Fruit fly (Drosophila melanogaster): Measurements from ENCODE around the gene CG3164.

CG3164 gene

dm6 chr2L:109098-109799 is 21.3 kb downstream of the CG3164 start (continued):
- TF ChIP-seq Trl (optimal IDR thresholded peaks at IDR 0.05) (peak; percentile 9 to 56), Trl (GFP tag; optimal IDR thresholded peaks at IDR 0.05) (no peak), Fer1 (GFP tag; optimal IDR thresholded peaks at IDR 0.05) (peak; percentile 32), Drgx (GFP tag; IDR thresholded peaks at IDR 0.05) (0 out of 2 replicates have a peak, but pooled peaks have one; percentile 10), lab (GFP tag; optimal IDR thresholded peaks at IDR 0.05) (peak; percentile 41), dm (GFP tag; optimal IDR thresholded peaks at IDR 0.05) (peak; percentile 87), CG15514 (GFP tag; optimal IDR thresholded peaks at IDR 0.05) (peak; percentile 82), crp (GFP tag; optimal IDR thresholded peaks at IDR 0.05) (peak in 1 of 2 experiments; percentile 8), CG12769 (tag; optimal IDR thresholded peaks at IDR 0.05) (peak; percentile 67), sd (tag; optimal IDR thresholded peaks at IDR 0.05) (peak; percentile 87), chinmo (GFP tag; IDR thresholded peaks at IDR 0.05; ENCODE audit: partially characterized antibody) (peak; percentile 86; the same call in 3 of the 4 replicates), CG34376 (GFP tag; optimal IDR thresholded peaks at IDR 0.05) (peak; percentile 90), YL-1 (GFP tag; optimal IDR thresholded peaks at IDR 0.05) (peak; percentile 10), pros (GFP tag; optimal IDR thresholded peaks at IDR 0.05) (peak; percentile 21), CG18599 (GFP tag; optimal IDR thresholded peaks at IDR 0.05) (peak; percentile 15), hbn (GFP tag; IDR thresholded peaks at IDR 0.05; ENCODE audit: partially characterized antibody) (no peak), maf-S (GFP tag; optimal IDR thresholded peaks at IDR 0.05) (no peak), twi (tag; optimal IDR thresholded peaks at IDR 0.05) (peak; percentile 88), BtbVII (GFP tag; optimal IDR thresholded peaks at IDR 0.05) (peak; percentile 38), sob (GFP tag; IDR thresholded peaks at IDR 0.05) (0 out of 2 replicates have a peak, but pooled peaks have one; percentile 5), kah (GFP tag; optimal IDR thresholded peaks at IDR 0.05) (peak; percentile 22)

- TF ChIP-seq Fer2 (tag; optimal IDR thresholded peaks at IDR 0.05) (no peak), sens (GFP tag) (peak; percentile 4), Dll (GFP tag; IDR thresholded peaks at IDR 0.05; ENCODE audit: partially characterized antibody) (peak; percentile 53; the same call in 3 of the 4 replicates), NC2β (GFP tag; optimal IDR thresholded peaks at IDR 0.05) (no peak), CG3838 (GFP tag; optimal IDR thresholded peaks at IDR 0.05) (no peak), dm (GFP tag; optimal IDR thresholded peaks at IDR 0.05) (peak; percentile 80), CG14710 (tag; optimal IDR thresholded peaks at IDR 0.05) (peak; percentile 16), Myb (GFP tag; optimal IDR thresholded peaks at IDR 0.05) (no peak), CG15696 (tag; optimal IDR thresholded peaks at IDR 0.05) (peak; percentile 4), CG9817 (tag; optimal IDR thresholded peaks at IDR 0.05) (no peak), nerfin-1 (tag; optimal IDR thresholded peaks at IDR 0.05) (peak; percentile 2), HmgZ (tag; optimal IDR thresholded peaks at IDR 0.05) (no peak), HLH4C (GFP tag; IDR thresholded peaks at IDR 0.05; ENCODE audit: partially characterized antibody) (0 out of 3 replicates have a peak, but pooled peaks have one; percentile 23), CG6175 (GFP tag; IDR thresholded peaks at IDR 0.05) (peak; percentile 24; the same call in 1 of the 3 replicates), gcm2 (GFP tag; optimal IDR thresholded peaks at IDR 0.05) (no peak), CG2678 (tag; optimal IDR thresholded peaks at IDR 0.05) (no peak), h (optimal IDR thresholded peaks at IDR 0.05) (no peak), Nf-YB (GFP tag; optimal IDR thresholded peaks at IDR 0.05) (no peak), fd3F (GFP tag; optimal IDR thresholded peaks at IDR 0.05) (no peak), Usf (GFP tag; optimal IDR thresholded peaks at IDR 0.05) (no peak), toy (GFP tag; IDR thresholded peaks at IDR 0.05) (no peak), lbe (GFP tag; optimal IDR thresholded peaks at IDR 0.05) (peak; percentile 53), Dad (GFP tag; optimal IDR thresholded peaks at IDR 0.05) (no peak), PHDP (tag; optimal IDR thresholded peaks at IDR 0.05) (peak; percentile 7), Sin3A (optimal IDR thresholded peaks at IDR 0.05) (no peak), pho (GFP tag; optimal IDR thresholded peaks at IDR 0.05) (no peak), jigr1 (GFP tag; IDR thresholded peaks at IDR 0.05) (no peak)
These were observed 22.8 kb downstream of the CG3164 start for dm6 chr2L:107476-108436.

Data from whole organism, embryonic.